Worm (Caenorhabditis elegans) whole organism, early embryonic: ENCODE results near the gene Y75B8A.28.

Experiments used
- B0310.2 ChIP-seq: sonication (generic microtip); optimal IDR thresholded peaks from 2 replicates; lab custom pipeline; 2016; ENCODE audit warnings: mild to moderate bottlenecking, missing genetic modification characterization, missing compliant biosample characterization
- F13C5.2 ChIP-seq: sonication (generic microtip); optimal IDR thresholded peaks from 2 replicates; lab custom pipeline; 2017; ENCODE audit warnings: mild to moderate bottlenecking, missing genetic modification characterization, inconsistent platforms, missing compliant biosample characterization
- aly-1 ChIP-seq: sonication (generic microtip); optimal IDR thresholded peaks from 2 replicates; lab custom pipeline; 2016; ENCODE audit warnings: missing genetic modification characterization, missing compliant biosample characterization
- ama-1 ChIP-seq: fragments of 150-350 bp; optimal IDR thresholded peaks from 2 replicates; lab custom pipeline; 2014
- ceh-13 ChIP-seq: fragments of 200-800 bp; sonication (Bioruptor generic); optimal IDR thresholded peaks from 2 replicates; lab custom pipeline; 2018; ENCODE audit warnings: mild to moderate bottlenecking, missing genetic modification characterization, missing compliant biosample characterization
- ceh-36 ChIP-seq: sonication (generic microtip); optimal IDR thresholded peaks from 2 replicates; lab custom pipeline; 2016; ENCODE audit warnings: missing genetic modification characterization, inconsistent platforms, missing compliant biosample characterization
- ets-7 ChIP-seq: sonication (generic microtip); optimal IDR thresholded peaks from 2 replicates; lab custom pipeline; 2016; ENCODE audit warnings: missing genotype, missing genetic modification characterization, missing compliant biosample characterization
- flt-1 ChIP-seq: fragments of 200-800 bp; sonication (Bioruptor generic); IDR thresholded peaks from 2 replicates; pipeline ENCODE4 v1.3.6; 2022; ENCODE audit warnings: missing genetic modification characterization, missing compliant biosample characterization
- hmbx-1 ChIP-seq: sonication (generic microtip); optimal IDR thresholded peaks from 2 replicates; lab custom pipeline; 2016; ENCODE audit warnings: mild to moderate bottlenecking, missing genetic modification characterization, missing compliant biosample characterization
- hmg-4 ChIP-seq: fragments of 200-800 bp; sonication (Bioruptor generic); optimal IDR thresholded peaks from 2 replicates; lab custom pipeline; 2018; ENCODE audit warnings: mild to moderate bottlenecking, missing genetic modification characterization, missing compliant biosample characterization
- hnd-1 ChIP-seq: sonication (generic microtip); optimal IDR thresholded peaks from 2 replicates; lab custom pipeline; 2016; ENCODE audit warnings: missing genetic modification characterization, missing compliant biosample characterization
- pes-1 ChIP-seq: fragments of 200-800 bp; sonication (Bioruptor generic); IDR thresholded peaks from 2 replicates; pipeline ENCODE4 v1.3.6; 2022; ENCODE audit warnings: missing genetic modification reagents, missing genetic modification characterization, missing compliant biosample characterization
- scrt-1 ChIP-seq: fragments of 200-800 bp; sonication (Bioruptor generic); IDR thresholded peaks from 2 replicates; pipeline ENCODE4 v1.3.6; 2022; ENCODE audit warnings: missing genetic modification characterization, missing compliant biosample characterization
- sea-1 ChIP-seq: fragments of 200-800 bp; sonication (Bioruptor generic); conservative IDR thresholded peaks from 2 replicates; pipeline ENCODE4 v1.3.6; 2022; ENCODE audit warnings: missing genetic modification characterization, missing compliant biosample characterization
- tbx-11 ChIP-seq: fragments of 200-800 bp; sonication (Bioruptor generic); IDR thresholded peaks from 2 replicates; pipeline ENCODE4 v1.3.6; 2022; ENCODE audit warnings: missing genetic modification characterization, missing compliant biosample characterization
- tbx-37 ChIP-seq: fragments of 200-800 bp; sonication (Bioruptor generic); conservative IDR thresholded peaks from 2 replicates; pipeline ENCODE4 v1.3.6; 2022; ENCODE audit warnings: missing genetic modification reagents, missing genetic modification characterization, missing compliant biosample characterization
- tra-4 ChIP-seq: sonication (generic microtip); optimal IDR thresholded peaks from 2 replicates; lab custom pipeline; 2017; ENCODE audit warnings: missing genetic modification characterization, missing compliant biosample characterization

Gene Y75B8A.28

ce11 chrIII:12297303-12297702, 21.6 kb upstream of the Y75B8A.28 start:
- TF ChIP-seq pes-1 (GFP tag; lab: Robert Waterston, UW) (no peak), hmbx-1 (tag; lab: Kevin White, UChicago) (no peak), tra-4 (tag; lab: Kevin White, UChicago) (no peak), F13C5.2 (tag; lab: Kevin White, UChicago) (no peak), ama-1 (lab: Kevin White, UChicago) (no peak), ceh-13 (GFP tag; lab: Kevin White, UChicago) (no peak), ceh-36 (tag; lab: Kevin White, UChicago) (no peak), hmg-4 (GFP tag; lab: Kevin White, UChicago) (no peak), tbx-37 (GFP tag; lab: Robert Waterston, UW) (no peak), B0310.2 (tag; lab: Kevin White, UChicago) (no peak), aly-1 (no peak), flt-1 (no peak), hnd-1 (no peak), tbx-11 (no peak)

- TF ChIP-seq ama-1 (lab: Kevin White, UChicago) (no peak), tra-4 (tag; lab: Kevin White, UChicago) (no peak), hmg-4 (GFP tag; lab: Kevin White, UChicago) (no peak), ceh-36 (tag; lab: Kevin White, UChicago) (no peak), sea-1 (GFP tag; lab: Robert Waterston, UW) (no peak), scrt-1 (GFP tag; lab: Robert Waterston, UW) (no peak), F13C5.2 (tag; lab: Kevin White, UChicago) (no peak), pes-1 (GFP tag; lab: Robert Waterston, UW) (no peak), B0310.2 (tag; lab: Kevin White, UChicago) (no peak), ets-7 (no peak), tbx-37 (GFP tag; lab: Robert Waterston, UW) (no peak), hmbx-1 (tag; lab: Kevin White, UChicago) (no peak), aly-1 (no peak), hnd-1 (no peak), ceh-13 (GFP tag; lab: Kevin White, UChicago) (no peak), flt-1 (no peak), tbx-11 (no peak)
Observed at ce11 chrIII:12299259-12299658, 19.6 kb upstream of the Y75B8A.28 start.

ce11 chrIII:12303084-12303483, 15.8 kb upstream of the Y75B8A.28 start, which contains the start of gene mrp-8:
mrp-8 (minus strand) TSS chrIII:12303184.
- TF ChIP-seq sea-1 (GFP tag; lab: Robert Waterston, UW) (no peak), ceh-36 (tag; lab: Kevin White, UChicago) (no peak)

DNA sequence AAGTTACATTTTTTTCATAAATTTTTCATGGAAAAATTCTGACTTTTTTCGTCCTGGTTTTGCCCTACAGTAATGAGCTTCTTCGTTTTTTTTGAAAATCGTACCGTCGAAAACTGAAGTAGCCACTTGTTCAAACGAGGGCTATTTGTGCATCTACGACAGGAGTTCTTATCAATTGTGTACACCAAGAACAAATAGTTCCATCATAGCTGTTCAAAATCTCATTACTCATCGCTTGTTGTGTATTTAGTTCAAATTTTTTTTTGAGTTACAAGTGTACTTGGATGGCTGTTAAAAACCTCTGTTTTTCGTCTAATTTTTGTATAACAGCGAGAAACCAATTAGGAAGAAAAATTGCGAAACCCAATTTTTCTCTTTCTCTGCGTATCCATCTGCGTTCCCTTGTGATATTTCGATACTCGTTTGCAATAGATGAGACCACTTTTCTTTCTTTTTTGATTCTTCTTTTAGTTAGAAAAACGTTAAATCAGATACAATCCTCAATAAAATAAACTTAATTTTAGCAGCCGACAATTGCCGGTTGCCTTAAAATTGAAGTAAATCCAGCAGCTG, 14.0 kb upstream of the Y75B8A.28 start:
- no peak for TF ChIP-seq scrt-1 (GFP tag; lab: Robert Waterston, UW)
- TF ChIP-seq sea-1 (GFP tag; lab: Robert Waterston, UW): no peak
- no peak for TF ChIP-seq ceh-13 (GFP tag; lab: Kevin White, UChicago)
- no peak for TF ChIP-seq hnd-1
- TF ChIP-seq aly-1: no peak
- no peak for TF ChIP-seq hmbx-1 (tag; lab: Kevin White, UChicago)
- no peak for TF ChIP-seq tbx-37 (GFP tag; lab: Robert Waterston, UW)
- no peak for TF ChIP-seq tra-4 (tag; lab: Kevin White, UChicago)
- no peak for TF ChIP-seq hmg-4 (GFP tag; lab: Kevin White, UChicago)
- no peak for TF ChIP-seq F13C5.2 (tag; lab: Kevin White, UChicago)
- no peak for TF ChIP-seq tbx-11
- TF ChIP-seq ama-1 (lab: Kevin White, UChicago): no peak
- TF ChIP-seq pes-1 (GFP tag; lab: Robert Waterston, UW): no peak
- no peak for TF ChIP-seq flt-1
- TF ChIP-seq ceh-36 (tag; lab: Kevin White, UChicago): no peak
- TF ChIP-seq ets-7: no peak
- TF ChIP-seq B0310.2 (tag; lab: Kevin White, UChicago): no peak

DNA sequence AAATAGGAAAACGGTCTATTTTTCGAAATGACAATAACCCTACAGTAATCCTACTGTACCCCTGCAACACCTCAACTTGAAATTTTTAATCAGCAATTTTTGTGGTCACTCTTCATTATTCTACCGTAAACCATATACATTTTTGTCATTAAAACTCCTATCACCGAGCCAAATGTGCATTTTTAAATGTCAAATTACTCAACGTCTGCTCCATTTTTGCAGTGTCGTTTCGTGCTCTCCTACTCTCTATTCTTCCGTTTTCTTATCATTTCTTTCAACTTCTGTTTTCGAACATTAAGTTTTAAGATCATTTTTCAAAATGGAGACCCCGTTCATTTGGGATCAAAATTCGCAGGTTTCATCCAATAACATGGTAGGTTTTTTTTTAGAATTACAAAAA, 11.4 kb upstream of the Y75B8A.28 start, which contains the start of gene pqn-92:
pqn-92 (plus strand) TSS at position 307 of the 400 bp plus-strand sequence.
- TF ChIP-seq hnd-1 (no peak), tbx-11 (no peak), flt-1 (no peak), ets-7 (no peak), ceh-36 (tag; lab: Kevin White, UChicago) (no peak), aly-1 (no peak), pes-1 (GFP tag; lab: Robert Waterston, UW) (no peak)

ce11 chrIII:12312886-12313285, 6.0 kb upstream of the Y75B8A.28 start, which contains the start of gene Y75B8A.39:
Y75B8A.39 (plus strand) TSS chrIII:12313186.
- TF ChIP-seq F13C5.2 (tag; lab: Kevin White, UChicago): no peak
- TF ChIP-seq hmg-4 (GFP tag; lab: Kevin White, UChicago): no peak
- TF ChIP-seq aly-1: no peak
- TF ChIP-seq scrt-1 (GFP tag; lab: Robert Waterston, UW): no peak
- TF ChIP-seq sea-1 (GFP tag; lab: Robert Waterston, UW): no peak
- no peak for TF ChIP-seq hmbx-1 (tag; lab: Kevin White, UChicago)
- TF ChIP-seq ceh-13 (GFP tag; lab: Kevin White, UChicago): no peak
- no peak for TF ChIP-seq ama-1 (lab: Kevin White, UChicago)
- TF ChIP-seq flt-1: no peak
- no peak for TF ChIP-seq tbx-37 (GFP tag; lab: Robert Waterston, UW)
- TF ChIP-seq pes-1 (GFP tag; lab: Robert Waterston, UW): no peak
- TF ChIP-seq ets-7: no peak
- TF ChIP-seq B0310.2 (tag; lab: Kevin White, UChicago): no peak

ce11 chrIII:12315179-12315578, 3.7 kb upstream of the Y75B8A.28 start, which contains the start of gene Y75B8A.37:
Y75B8A.37 (plus strand) TSS chrIII:12315479.
- TF ChIP-seq tra-4 (tag; lab: Kevin White, UChicago): no peak

- TF ChIP-seq B0310.2 (tag; lab: Kevin White, UChicago) (no peak), ama-1 (lab: Kevin White, UChicago) (no peak), ceh-36 (tag; lab: Kevin White, UChicago) (no peak), hmbx-1 (tag; lab: Kevin White, UChicago) (no peak), flt-1 (no peak), hnd-1 (no peak), sea-1 (GFP tag; lab: Robert Waterston, UW) (no peak), tbx-37 (GFP tag; lab: Robert Waterston, UW) (no peak), ets-7 (no peak), hmg-4 (GFP tag; lab: Kevin White, UChicago) (no peak), tra-4 (tag; lab: Kevin White, UChicago) (no peak), F13C5.2 (tag; lab: Kevin White, UChicago) (no peak), pes-1 (GFP tag; lab: Robert Waterston, UW) (no peak), ceh-13 (GFP tag; lab: Kevin White, UChicago) (no peak)
Observed at ce11 chrIII:12317492-12317891, 1.4 kb upstream of the Y75B8A.28 start.
